Worm (Caenorhabditis elegans): ENCODE measurements around the gene asd-1.

- TF ChIP-seq alr-1 (tag; optimal IDR thresholded peaks at IDR 0.05): no peak
- no peak for TF ChIP-seq ceh-16 (tag; optimal IDR thresholded peaks at IDR 0.05)
- TF ChIP-seq unc-62 (GFP tag; optimal IDR thresholded peaks at IDR 0.05): no peak
Measured at ce11 chrIII:4153299-4153698, 43.8 kb upstream of the asd-1 start, which contains the start of gene glod-4.
